Fruit fly (Drosophila melanogaster): ENCODE results near the gene lcs.

The lcs gene

DNA sequence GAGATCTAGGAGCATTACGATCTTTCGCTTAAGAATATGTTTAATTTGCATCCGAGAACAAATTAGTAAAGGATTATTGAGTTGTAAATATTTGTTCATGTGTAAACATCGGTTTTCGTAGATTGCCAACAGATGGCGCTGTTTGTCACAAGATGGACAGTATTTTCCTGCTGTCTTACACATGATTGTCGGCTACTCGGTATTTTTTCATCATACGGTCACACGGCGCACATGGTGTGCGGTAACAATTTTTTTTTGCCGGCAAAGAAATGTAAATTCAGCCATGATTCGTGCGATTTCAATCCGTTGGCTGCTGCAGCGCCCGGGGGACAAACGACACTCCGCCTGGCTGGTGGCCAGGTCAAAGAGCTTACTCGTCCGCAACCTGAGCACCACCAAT, 34.2 kb downstream of the lcs start, which contains the start of the genes bbx and waw:
bbx (plus strand) TSS at position 151 of the 400 bp plus-strand sequence.
waw (plus strand) TSS at position 151 of the 400 bp plus-strand sequence.
- TF ChIP-seq CG17801 (GFP tag; optimal IDR thresholded peaks at IDR 0.05; ENCODE audit: partially characterized antibody) = no peak

dm6 chrX:21357810-21358671, 39.1 kb downstream of the lcs start, which contains the start of gene Septin1:
Septin1 (plus strand) TSS chrX:21358286.
- TF ChIP-seq CG17801 (GFP tag; optimal IDR thresholded peaks at IDR 0.05; ENCODE audit: partially characterized antibody) = no peak

DNA sequence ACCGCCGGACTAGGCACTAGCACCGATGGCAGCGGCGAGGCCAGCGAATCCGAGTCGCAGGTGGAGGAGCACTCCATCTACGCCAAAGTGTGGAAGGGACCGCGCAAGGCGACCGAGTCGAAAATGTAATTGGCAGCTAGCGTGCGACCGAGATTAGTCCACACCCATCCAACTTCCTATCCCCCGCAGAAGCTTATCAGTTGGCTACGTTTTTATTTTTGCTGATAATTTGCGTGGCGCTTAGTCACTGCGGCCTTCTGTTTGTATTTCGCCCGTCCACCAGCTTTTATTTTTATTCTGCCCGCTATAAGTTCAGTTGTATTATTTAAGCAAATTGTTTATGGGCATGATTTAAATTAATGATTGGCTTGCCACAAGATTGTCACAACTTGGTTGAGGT, 43.6 kb downstream of the lcs start:
- no peak for TF ChIP-seq CG17801 (GFP tag; optimal IDR thresholded peaks at IDR 0.05; ENCODE audit: partially characterized antibody)

DNA sequence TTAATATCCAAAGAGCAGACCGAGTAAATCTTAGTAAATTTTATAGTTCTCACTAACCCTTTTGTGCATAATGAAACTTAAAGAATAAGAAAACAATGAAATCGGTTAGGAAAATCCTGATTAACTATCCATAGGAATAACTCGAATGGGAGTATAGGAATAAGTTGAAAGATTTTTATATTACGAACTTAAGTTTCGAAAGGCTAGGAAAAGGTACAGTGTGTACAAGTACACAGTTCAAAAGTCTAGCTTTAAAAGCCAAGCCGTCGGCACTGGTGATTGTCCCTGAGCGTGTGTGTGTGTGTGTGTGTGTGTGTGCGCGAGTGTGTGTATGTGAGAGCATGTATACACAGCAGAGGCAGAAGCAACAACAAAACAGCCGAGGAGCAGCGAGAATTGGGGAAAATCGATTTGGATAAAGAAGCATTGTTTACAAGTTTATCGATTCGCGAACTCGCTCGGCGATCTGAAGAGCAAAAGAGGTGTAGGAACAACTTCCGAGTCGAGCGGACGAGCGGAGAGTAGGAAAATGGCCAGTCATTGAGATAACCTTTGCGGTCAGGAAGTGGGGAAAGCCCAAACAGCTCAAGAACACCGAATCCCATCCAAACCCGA, 45.8 kb downstream of the lcs start:
- TF ChIP-seq CG17801 (GFP tag; optimal IDR thresholded peaks at IDR 0.05; ENCODE audit: partially characterized antibody) = no peak

DNA sequence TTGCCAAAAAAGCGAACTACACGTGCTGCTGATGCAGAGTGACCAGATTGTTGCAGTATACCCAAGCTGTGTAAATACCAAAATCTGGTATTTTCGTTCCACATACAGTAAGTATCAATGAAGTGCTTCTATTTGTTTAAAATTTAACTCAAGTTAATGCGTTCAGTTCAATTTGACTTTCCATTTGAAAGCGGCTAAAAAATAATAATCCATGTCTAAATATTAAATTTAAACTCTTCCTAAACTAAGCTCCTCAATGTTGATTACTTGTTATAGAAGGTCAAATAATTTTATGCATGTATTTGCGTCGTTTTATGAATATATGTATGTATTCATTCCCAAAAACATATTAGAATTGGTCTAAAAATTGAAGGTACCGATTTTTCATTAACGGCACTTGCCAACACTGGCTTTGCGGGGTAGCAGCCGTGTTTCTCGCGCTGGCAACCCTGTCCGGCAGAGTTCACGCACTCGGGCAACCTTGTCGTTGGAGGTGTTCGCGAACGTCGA, 47.3 kb downstream of the lcs start, which contains the start of the genes peng and sol:
peng (minus strand) TSS at position 44 of the 510 bp plus-strand sequence.
sol (plus strand) TSS at position 481 of the 510 bp plus-strand sequence.
- TF ChIP-seq CG17801 (GFP tag; optimal IDR thresholded peaks at IDR 0.05; ENCODE audit: partially characterized antibody) = peak; percentile 56

All from ovary, adult (tissue).